Fruit fly (Drosophila melanogaster) whole organism: ENCODE data around the gene HP1b.

Experiments
- CG8478 ChIP-seq: fragments of >200 bp; optimal IDR thresholded peaks from 2 replicates; lab custom pipeline; 2018; ENCODE audit warnings: inconsistent platforms
- Dll ChIP-seq: fragments of >200 bp; optimal IDR thresholded peaks from 2 replicates; lab custom pipeline; 2017
- pan ChIP-seq: fragments of >200 bp; optimal IDR thresholded peaks from 2 replicates; lab custom pipeline; 2017

- TF ChIP-seq CG8478 (no peak), Dll (lab: Kevin White, UChicago) (no peak), pan (lab: Kevin White, UChicago) (no peak)
Observed at dm6 chrX:9106775-9107283, 26.0 kb downstream of the HP1b start, which contains the start of gene Arfrp1.
